Fruit fly (Drosophila melanogaster) whole organism, embryonic: ENCODE results near the gene Tim17b1.
A peak's percentile ranks its signal among the peaks of the same experiment; 100 is the strongest.

Experiments used
- Antp ChIP-seq: fragments of 200-800 bp; sonication (Bioruptor generic); optimal IDR thresholded peaks from 3 replicates; lab custom pipeline; 2016; ENCODE audit warnings: missing biosample characterization, missing genetic modification characterization
- Bdp1 ChIP-seq: fragments of 200-800 bp; sonication (Bioruptor generic); optimal IDR thresholded peaks from 3 replicates; lab custom pipeline; 2016; ENCODE audit warnings: missing biosample characterization, missing genetic modification characterization
- CG10147 ChIP-seq: fragments of 200-800 bp; sonication (Bioruptor generic); optimal IDR thresholded peaks from 2 replicates; lab custom pipeline; 2019; ENCODE audit warnings: missing biosample characterization, mild to moderate bottlenecking, missing genetic modification characterization, moderate library complexity
- CG10321 ChIP-seq: fragments of 200-800 bp; sonication (Bioruptor generic); IDR thresholded peaks from 2 replicates; pipeline ENCODE4 v1.3.6; 2022; ENCODE audit warnings: missing biosample characterization, missing genetic modification characterization
- CG11247 ChIP-seq: fragments of 200-800 bp; sonication (Bioruptor generic); IDR thresholded peaks from 2 replicates; pipeline ENCODE4 v1.3.6; 2022; ENCODE audit warnings: missing biosample characterization, missing genetic modification characterization
- CG11456 ChIP-seq: fragments of 200-800 bp; sonication (Bioruptor generic); IDR thresholded peaks from 3 replicates; pipeline ENCODE4 v1.3.6; 2022; ENCODE audit warnings: missing biosample characterization, missing genetic modification characterization
- CG11723 ChIP-seq: fragments of 200-800 bp; sonication (Bioruptor generic); optimal IDR thresholded peaks from 2 replicates; lab custom pipeline; 2017; ENCODE audit warnings: missing biosample characterization, mild to moderate bottlenecking, missing genetic modification characterization
- CG12071 ChIP-seq: fragments of 200-800 bp; sonication (Bioruptor generic); optimal IDR thresholded peaks from 3 replicates; lab custom pipeline; 2018; ENCODE audit warnings: missing biosample characterization, mild to moderate bottlenecking, missing genetic modification characterization
- CG13894 ChIP-seq: fragments of 200-800 bp; sonication (Bioruptor generic); optimal IDR thresholded peaks from 3 replicates; lab custom pipeline; 2018; ENCODE audit warnings: missing biosample characterization, mild to moderate bottlenecking, missing genetic modification characterization, moderate library complexity
- CG14441 ChIP-seq: fragments of 200-800 bp; sonication (Bioruptor generic); IDR thresholded peaks from 2 replicates; pipeline ENCODE4 v1.3.6; 2022; ENCODE audit warnings: missing biosample characterization, missing genetic modification characterization
- CG15011 ChIP-seq: fragments of 200-800 bp; sonication (Bioruptor generic); optimal IDR thresholded peaks from 3 replicates; lab custom pipeline; 2018; ENCODE audit warnings: missing biosample characterization, mild to moderate bottlenecking, missing genetic modification characterization
- CG15514 ChIP-seq: fragments of 200-800 bp; sonication (Bioruptor generic); optimal IDR thresholded peaks from 3 replicates; lab custom pipeline; 2017; ENCODE audit warnings: missing biosample characterization, missing genetic modification characterization, mild to moderate bottlenecking, moderate library complexity, missing genetic modification reagents
- CG16815 ChIP-seq: fragments of 200-800 bp; sonication (Bioruptor generic); optimal IDR thresholded peaks from 3 replicates; lab custom pipeline; 2017; ENCODE audit warnings: missing biosample characterization, mild to moderate bottlenecking, missing genetic modification characterization
- CG17328 ChIP-seq: fragments of 200-800 bp; sonication (Bioruptor generic); IDR thresholded peaks from 2 replicates; pipeline ENCODE4 v1.3.6; 2022; ENCODE audit warnings: missing biosample characterization, missing genetic modification characterization
- CG17829 ChIP-seq: fragments of 200-800 bp; optimal IDR thresholded peaks from 2 replicates; lab custom pipeline; 2019; ENCODE audit warnings: missing biosample characterization, mild to moderate bottlenecking, missing genetic modification characterization, moderate library complexity
- CG18599 ChIP-seq: fragments of 200-800 bp; sonication (Bioruptor generic); optimal IDR thresholded peaks from 3 replicates; lab custom pipeline; 2017; ENCODE audit warnings: missing biosample characterization, missing genetic modification characterization, mild to moderate bottlenecking, moderate library complexity, missing genetic modification reagents
- CG3065 ChIP-seq: fragments of 200-800 bp; sonication (Bioruptor generic); optimal IDR thresholded peaks from 2 replicates; lab custom pipeline; 2016; ENCODE audit warnings: missing biosample characterization, missing genetic modification characterization
- CG34376 ChIP-seq: fragments of 200-800 bp; sonication (Bioruptor generic); optimal IDR thresholded peaks from 2 replicates; lab custom pipeline; 2018; ENCODE audit warnings: missing biosample characterization, mild to moderate bottlenecking, missing genetic modification characterization
- CG4328 ChIP-seq: fragments of 200-800 bp; sonication (Bioruptor generic); optimal IDR thresholded peaks from 3 replicates; lab custom pipeline; 2017; ENCODE audit warnings: missing biosample characterization, missing genetic modification reagents, missing genetic modification characterization
- CG4730 ChIP-seq: fragments of 200-800 bp; sonication (Bioruptor generic); IDR thresholded peaks from 2 replicates; pipeline ENCODE4 v1.3.6; 2022; ENCODE audit warnings: missing biosample characterization, missing genetic modification characterization
- Dll ChIP-seq: fragments of 200-800 bp; sonication (Bioruptor generic); IDR thresholded peaks from 4 replicates; pipeline ENCODE4 v1.3.6; 2022; ENCODE audit warnings: missing biosample characterization, missing genetic modification characterization; ENCODE audit not compliant: partially characterized antibody
- E2f2 ChIP-seq: fragments of 200-800 bp; sonication (Bioruptor generic); IDR thresholded peaks from 2 replicates; pipeline ENCODE4 v1.3.6; 2022; ENCODE audit warnings: missing biosample characterization, missing genetic modification characterization
- H15 ChIP-seq: fragments of 200-800 bp; sonication (Bioruptor generic); IDR thresholded peaks from 3 replicates; pipeline ENCODE4 v1.3.6; 2022; ENCODE audit warnings: missing biosample characterization, missing genetic modification characterization
- HmgD ChIP-seq: fragments of 200-800 bp; sonication (Bioruptor generic); optimal IDR thresholded peaks from 3 replicates; lab custom pipeline; 2016; ENCODE audit warnings: missing biosample characterization, missing genetic modification characterization
- Hmr ChIP-seq: fragments of 200-800 bp; sonication (Bioruptor generic); optimal IDR thresholded peaks from 3 replicates; lab custom pipeline; 2017; ENCODE audit warnings: mild to moderate bottlenecking, missing biosample characterization, missing genetic modification reagents, missing genetic modification characterization
- Hr51 ChIP-seq, 2 experiments: fragments of 200-800 bp; sonication (Bioruptor generic); optimal IDR thresholded peaks; 2 replicates in 1 of 2; 3 replicates in 1 of 2; lab custom pipeline; 2016 to 2018; ENCODE audit warnings: missing biosample characterization in 2 of 2, missing genetic modification characterization in 2 of 2, mild to moderate bottlenecking in 1 of 2, moderate library complexity in 1 of 2
- Jarid2 ChIP-seq: fragments of 200-800 bp; sonication (Bioruptor generic); optimal IDR thresholded peaks from 3 replicates; lab custom pipeline; 2017; ENCODE audit warnings: mild to moderate bottlenecking, missing biosample characterization, missing genetic modification reagents, missing genetic modification characterization
- Kr ChIP-seq: fragments of 200-800 bp; sonication (Bioruptor generic); optimal IDR thresholded peaks from 2 replicates; lab custom pipeline; 2017; ENCODE audit warnings: missing biosample characterization, mild to moderate bottlenecking, missing genetic modification characterization
- Meics ChIP-seq: fragments of 200-800 bp; sonication (Bioruptor generic); optimal IDR thresholded peaks from 2 replicates; lab custom pipeline; 2017; ENCODE audit warnings: missing biosample characterization, mild to moderate bottlenecking, missing genetic modification characterization
- NC2β ChIP-seq: fragments of 200-800 bp; sonication (Bioruptor generic); optimal IDR thresholded peaks from 2 replicates; lab custom pipeline; 2016; ENCODE audit warnings: missing biosample characterization, missing genetic modification characterization
- NFAT ChIP-seq: fragments of 200-800 bp; sonication (Bioruptor generic); IDR thresholded peaks from 2 replicates; pipeline ENCODE4 v1.3.6; 2022; ENCODE audit warnings: missing biosample characterization, missing genetic modification characterization
- Trl ChIP-seq, 3 experiments: fragments of >200 bp in 2 of 3; fragments of 200-800 bp in 1 of 3; sonication (Bioruptor generic) in 1 of 3; optimal IDR thresholded peaks; 2 replicates in 1 of 3; 3 replicates in 2 of 3; lab custom pipeline; 2016 to 2017; ENCODE audit warnings: missing biosample characterization in 1 of 3, missing genetic modification characterization in 1 of 3
- ap ChIP-seq: fragments of 200-800 bp; sonication (Bioruptor generic); IDR thresholded peaks from 2 replicates; pipeline ENCODE4 v1.3.6; 2022; ENCODE audit warnings: missing biosample characterization, missing genetic modification characterization
- crc ChIP-seq: fragments of 200-800 bp; sonication (Bioruptor generic); optimal IDR thresholded peaks from 2 replicates; lab custom pipeline; 2016; ENCODE audit warnings: missing biosample characterization, missing genetic modification characterization
- dm ChIP-seq: fragments of 200-800 bp; sonication (Bioruptor generic); optimal IDR thresholded peaks from 3 replicates; lab custom pipeline; 2016; ENCODE audit warnings: missing biosample characterization, missing genetic modification characterization
- dpn ChIP-seq, 2 experiments: fragments of 200-800 bp; sonication (Bioruptor generic); optimal IDR thresholded peaks; 3 replicates each; lab custom pipeline; 2016; ENCODE audit warnings: missing biosample characterization in 2 of 2, missing genetic modification characterization in 2 of 2
- ewg ChIP-seq: fragments of 200-800 bp; sonication (Bioruptor generic); optimal IDR thresholded peaks from 3 replicates; lab custom pipeline; 2017; ENCODE audit warnings: mild to moderate bottlenecking, missing biosample characterization, missing genetic modification reagents, missing genetic modification characterization
- gsb ChIP-seq: fragments of 200-800 bp; sonication (Bioruptor generic); IDR thresholded peaks from 2 replicates; pipeline ENCODE4 v1.3.6; 2022; ENCODE audit warnings: missing biosample characterization, missing genetic modification characterization
- hkb ChIP-seq, 2 experiments: fragments of 200-800 bp in 1 of 2; fragments of >200 bp in 1 of 2; sonication (Bioruptor generic) in 1 of 2; IDR thresholded peaks in 1 of 2; optimal IDR thresholded peaks in 1 of 2; 2 replicates each; pipeline versions ENCODE4 v1.3.6 to Lab custom; 2017 to 2022; ENCODE audit warnings: missing biosample characterization in 1 of 2, missing genetic modification characterization in 1 of 2
- insv ChIP-seq, 2 experiments: fragments of 200-800 bp; sonication (Bioruptor generic); optimal IDR thresholded peaks; 3 replicates each; lab custom pipeline; 2016 to 2018; ENCODE audit warnings: missing biosample characterization in 2 of 2, missing genetic modification characterization in 2 of 2
- luna ChIP-seq: fragments of 200-800 bp; sonication (Bioruptor generic); optimal IDR thresholded peaks from 2 replicates; lab custom pipeline; 2016; ENCODE audit warnings: missing biosample characterization, missing genetic modification characterization
- onecut ChIP-seq: fragments of 200-800 bp; sonication (Bioruptor generic); IDR thresholded peaks from 2 replicates; pipeline ENCODE4 v1.3.6; 2022; ENCODE audit warnings: missing biosample characterization, missing genetic modification characterization
- otp ChIP-seq: fragments of 200-800 bp; sonication (Bioruptor generic); IDR thresholded peaks from 3 replicates; pipeline ENCODE4, ENCODE4 v1.3.6; 2022; ENCODE audit warnings: missing biosample characterization, missing genetic modification characterization
- pzg ChIP-seq: fragments of 200-800 bp; sonication (Bioruptor generic); optimal IDR thresholded peaks from 3 replicates; lab custom pipeline; 2018; ENCODE audit warnings: missing biosample characterization, mild to moderate bottlenecking, missing genetic modification characterization, moderate library complexity
- repo ChIP-seq: fragments of 200-800 bp; sonication (Bioruptor generic); optimal IDR thresholded peaks from 2 replicates; lab custom pipeline; 2016; ENCODE audit warnings: missing biosample characterization, missing genetic modification characterization
- sd ChIP-seq: fragments of 200-800 bp; sonication (Bioruptor generic); optimal IDR thresholded peaks from 3 replicates; lab custom pipeline; 2018; ENCODE audit warnings: missing biosample characterization, mild to moderate bottlenecking, missing genetic modification characterization, moderate library complexity
- stwl ChIP-seq: fragments of 200-800 bp; sonication (Bioruptor generic); optimal IDR thresholded peaks from 3 replicates; lab custom pipeline; 2018; ENCODE audit warnings: missing biosample characterization, mild to moderate bottlenecking, missing genetic modification characterization, moderate library complexity
- vnd ChIP-seq: fragments of 200-800 bp; sonication (Bioruptor generic); IDR thresholded peaks from 3 replicates; pipeline ENCODE4 v1.3.6; 2022; ENCODE audit warnings: missing biosample characterization, missing genetic modification characterization; ENCODE audit not compliant: partially characterized antibody
- z ChIP-seq: fragments of 200-800 bp; sonication (Bioruptor generic); IDR thresholded peaks from 3 replicates; pipeline ENCODE4 v1.3.6; 2022; ENCODE audit warnings: missing biosample characterization, missing genetic modification characterization

Tim17b1 gene

dm6 chr3R:5300620-5301019, 675 bp downstream of the Tim17b1 start (continued):
- no peak for TF ChIP-seq pzg (GFP tag; lab: Kevin White, UChicago)
- no peak for TF ChIP-seq hkb (optimal IDR thresholded peaks at IDR 0.05; lab: Kevin White, UChicago)
- TF ChIP-seq hkb (GFP tag; IDR thresholded peaks at IDR 0.05; lab: Robert Waterston, UW), result peak; percentile 25; the same call in 1 of the 2 replicates
- TF ChIP-seq Hr51 (GFP tag; optimal IDR thresholded peaks at IDR 0.05; lab: Kevin White, UChicago), result peak in 1 of 2 experiments; percentile 24
- no peak for TF ChIP-seq CG11723 (GFP tag; lab: Kevin White, UChicago)
- peak; percentile 23 for TF ChIP-seq ewg (GFP tag; lab: Kevin White, UChicago)
- no peak for TF ChIP-seq luna (GFP tag; lab: Kevin White, UChicago)
- TF ChIP-seq insv (GFP tag; optimal IDR thresholded peaks at IDR 0.05; lab: Kevin White, UChicago), result no peak
- TF ChIP-seq HmgD (GFP tag; lab: Kevin White, UChicago), result no peak
- TF ChIP-seq repo (GFP tag; lab: Kevin White, UChicago), result no peak
- TF ChIP-seq onecut (GFP tag; lab: Robert Waterston, UW), result peak; percentile 63
- TF ChIP-seq Jarid2, result peak; percentile 16
- TF ChIP-seq NC2β (GFP tag; lab: Kevin White, UChicago), result peak; percentile 17
- peak; percentile 45 for TF ChIP-seq CG12071 (GFP tag; lab: Kevin White, UChicago)
- no peak for TF ChIP-seq Kr (GFP tag; lab: Kevin White, UChicago)
- peak; percentile 3 for TF ChIP-seq CG34376 (GFP tag; lab: Kevin White, UChicago)
- 0 out of 3 replicates have a peak, but pooled peaks have one; percentile 26 for TF ChIP-seq otp (GFP tag; lab: Robert Waterston, UW)
- TF ChIP-seq CG13894 (tag; lab: Kevin White, UChicago), result peak; percentile 52
- no peak for TF ChIP-seq crc
- TF ChIP-seq NFAT (GFP tag; lab: Robert Waterston, UW), result peak; percentile 35; the same call in 1 of the 2 replicates
- TF ChIP-seq CG14441 (GFP tag; lab: Robert Waterston, UW), result peak; percentile 62
- peak; percentile 60 for TF ChIP-seq CG11247 (GFP tag; lab: Robert Waterston, UW)
- TF ChIP-seq ap (GFP tag; lab: Robert Waterston, UW), result no peak
- TF ChIP-seq H15 (GFP tag; lab: Robert Waterston, UW), result 0 out of 3 replicates have a peak, but pooled peaks have one; percentile 22
- peak; percentile 50 for TF ChIP-seq Hmr (GFP tag; lab: Kevin White, UChicago)
- peak; percentile 49 for TF ChIP-seq CG17328 (GFP tag; lab: Robert Waterston, UW)
- TF ChIP-seq CG15011 (GFP tag; lab: Kevin White, UChicago), result no peak
- TF ChIP-seq CG3065 (GFP tag; lab: Kevin White, UChicago), result peak; percentile 91
- TF ChIP-seq CG18599, result peak; percentile 32
- TF ChIP-seq CG17829 (tag; lab: Kevin White, UChicago), result peak; percentile 22
- no peak for TF ChIP-seq E2f2
- TF ChIP-seq CG4328 (GFP tag; lab: Kevin White, UChicago), result no peak
- peak; percentile 50 for TF ChIP-seq Meics (GFP tag; lab: Kevin White, UChicago)
- no peak for TF ChIP-seq Trl (optimal IDR thresholded peaks at IDR 0.05; lab: Kevin White, UChicago)
- TF ChIP-seq Trl (GFP tag; optimal IDR thresholded peaks at IDR 0.05; lab: Kevin White, UChicago), result peak; percentile 45
- TF ChIP-seq z, result no peak
- no peak for TF ChIP-seq dm
- peak; percentile 28 for TF ChIP-seq CG15514
- 0 out of 2 replicates have a peak, but pooled peaks have one; percentile 17 for TF ChIP-seq CG4730 (GFP tag; lab: Robert Waterston, UW)
- TF ChIP-seq stwl (tag; lab: Kevin White, UChicago), result no peak
- no peak for TF ChIP-seq CG10147 (GFP tag; lab: Kevin White, UChicago)
- TF ChIP-seq dpn (GFP tag; optimal IDR thresholded peaks at IDR 0.05; lab: Kevin White, UChicago), result peak in 1 of 2 experiments; percentile 27
- no peak for TF ChIP-seq Dll (GFP tag; lab: Robert Waterston, UW)
- TF ChIP-seq CG16815 (GFP tag; lab: Kevin White, UChicago), result no peak
- peak; percentile 6 for TF ChIP-seq Antp (GFP tag; lab: Kevin White, UChicago)
- 0 out of 2 replicates have a peak, but pooled peaks have one; percentile 17 for TF ChIP-seq CG10321 (GFP tag; lab: Robert Waterston, UW)
- no peak for TF ChIP-seq vnd
- TF ChIP-seq gsb, result 0 out of 2 replicates have a peak, but pooled peaks have one; percentile 28
- TF ChIP-seq CG11456 (GFP tag; lab: Robert Waterston, UW), result peak; percentile 73
- TF ChIP-seq sd (tag; lab: Kevin White, UChicago), result peak; percentile 15
- no peak for TF ChIP-seq Bdp1
